Worm (Caenorhabditis elegans): ENCODE results near the gene T08B6.9.

The T08B6.9 gene

DNA sequence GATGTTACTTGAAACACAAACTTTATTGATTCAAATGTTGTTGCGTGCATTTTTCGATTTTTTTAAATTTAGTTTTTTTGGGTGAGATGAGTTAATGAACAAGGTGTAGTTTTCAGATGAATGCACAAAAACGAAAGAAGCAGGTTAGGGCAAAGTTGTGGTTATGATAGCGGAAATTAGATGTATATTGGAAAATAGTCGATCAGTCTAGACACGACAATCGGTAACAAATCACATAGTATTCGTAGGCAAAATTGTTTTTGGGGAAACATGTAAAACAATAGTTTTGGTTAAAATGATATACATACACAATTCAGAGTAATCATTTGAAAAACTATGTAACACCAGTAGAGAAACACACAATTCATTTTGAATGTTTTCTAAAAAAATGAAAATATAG is 23.0 kb upstream of the T08B6.9 start, which contains the start of gene str-172:
Gene str-172, minus strand, starts transcription at position 101 of the 400 bp plus-strand sequence.
- no peak for TF ChIP-seq pes-1 (GFP tag; IDR thresholded peaks at IDR 0.05)

DNA sequence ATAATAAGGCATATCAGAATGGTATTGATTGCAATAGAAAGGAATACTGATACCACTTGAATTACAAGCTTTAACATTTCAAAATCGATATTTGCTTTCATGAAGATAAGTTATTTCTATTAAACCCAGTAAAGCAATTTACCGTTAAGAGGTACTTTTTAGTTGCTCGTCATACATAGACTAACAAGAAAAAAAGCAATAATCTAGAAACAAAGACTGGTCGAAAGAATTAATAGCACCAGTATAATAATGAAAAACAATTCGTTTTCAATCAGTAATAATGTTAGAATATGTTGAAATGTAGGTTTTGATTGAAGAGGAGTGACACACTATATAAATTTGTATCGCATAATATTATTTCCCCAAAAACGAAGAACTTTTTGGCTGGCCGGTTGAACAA is 20.1 kb upstream of the T08B6.9 start, which contains the start of gene str-175:
Gene str-175, minus strand, starts transcription at position 101 of the 400 bp plus-strand sequence.
- TF ChIP-seq hmg-4 (GFP tag; optimal IDR thresholded peaks at IDR 0.05) (no peak), F13C5.2 (tag; optimal IDR thresholded peaks at IDR 0.05) (no peak), hnd-1 (tag; optimal IDR thresholded peaks at IDR 0.05) (no peak)

DNA sequence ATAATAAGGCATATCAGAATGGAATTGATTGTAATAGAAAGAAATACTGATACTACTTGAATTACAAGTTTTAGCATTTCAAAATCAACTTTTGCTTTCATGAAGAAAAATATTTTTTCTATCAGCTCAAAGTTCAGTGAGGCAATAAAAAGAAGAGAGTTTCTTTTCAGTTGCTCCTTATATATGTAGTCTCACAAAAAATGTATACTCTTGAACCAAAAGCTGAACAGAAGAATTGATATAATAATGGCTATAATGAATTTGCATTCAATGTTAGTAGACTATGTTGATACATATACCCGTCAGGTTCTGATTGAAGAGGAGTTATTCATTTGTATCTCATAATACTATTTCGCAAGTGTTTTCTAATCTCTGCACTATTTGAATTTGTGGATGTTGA is 16.0 kb upstream of the T08B6.9 start, which contains the start of gene str-174:
Gene str-174, minus strand, starts transcription at position 101 of the 400 bp plus-strand sequence.
- no peak for TF ChIP-seq ceh-13 (GFP tag; optimal IDR thresholded peaks at IDR 0.05)
- TF ChIP-seq tra-4 (tag; optimal IDR thresholded peaks at IDR 0.05): no peak
- TF ChIP-seq hnd-1 (tag; optimal IDR thresholded peaks at IDR 0.05): no peak
- TF ChIP-seq hmbx-1 (tag; optimal IDR thresholded peaks at IDR 0.05): no peak
- TF ChIP-seq B0310.2 (tag; optimal IDR thresholded peaks at IDR 0.05): no peak
- no peak for TF ChIP-seq tbx-37 (GFP tag; conservative IDR thresholded peaks at IDR 0.05)
- TF ChIP-seq pes-1 (GFP tag; IDR thresholded peaks at IDR 0.05): no peak
- TF ChIP-seq scrt-1 (GFP tag; IDR thresholded peaks at IDR 0.05): no peak
- no peak for TF ChIP-seq aly-1 (tag; optimal IDR thresholded peaks at IDR 0.05)
- TF ChIP-seq sea-1 (GFP tag; conservative IDR thresholded peaks at IDR 0.05): no peak
- TF ChIP-seq tbx-11 (GFP tag; IDR thresholded peaks at IDR 0.05): no peak
- no peak for TF ChIP-seq flt-1 (GFP tag; IDR thresholded peaks at IDR 0.05)
- no peak for TF ChIP-seq ets-7 (tag; optimal IDR thresholded peaks at IDR 0.05)
- no peak for TF ChIP-seq ceh-36 (tag; optimal IDR thresholded peaks at IDR 0.05)
- no peak for TF ChIP-seq ama-1 (optimal IDR thresholded peaks at IDR 0.05)
- no peak for TF ChIP-seq F13C5.2 (tag; optimal IDR thresholded peaks at IDR 0.05)
- no peak for TF ChIP-seq hmg-4 (GFP tag; optimal IDR thresholded peaks at IDR 0.05)

DNA sequence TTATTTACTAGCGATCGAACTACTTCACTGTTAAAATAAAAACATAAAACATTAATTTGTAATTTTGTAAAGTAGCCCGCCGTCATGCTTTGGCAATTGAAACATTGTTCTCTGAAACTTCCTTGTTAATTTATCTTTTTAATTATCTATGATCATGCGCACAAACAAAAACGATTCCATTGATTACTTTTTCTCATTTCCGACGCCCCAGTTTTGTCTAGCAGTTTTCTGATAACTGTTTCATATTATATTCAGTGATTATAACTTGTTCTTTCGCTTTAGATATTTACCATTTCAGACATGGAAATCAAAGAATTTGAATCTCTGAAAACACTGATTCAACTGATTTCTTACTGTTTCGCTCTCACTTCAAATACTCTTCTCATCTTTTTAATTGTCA is 13.5 kb upstream of the T08B6.9 start, which contains the start of gene str-170:
Gene str-170, plus strand, starts transcription at position 301 of the 400 bp plus-strand sequence.
- TF ChIP-seq hmbx-1 (tag; optimal IDR thresholded peaks at IDR 0.05) (no peak), aly-1 (tag; optimal IDR thresholded peaks at IDR 0.05) (no peak), hnd-1 (tag; optimal IDR thresholded peaks at IDR 0.05) (no peak), sea-1 (GFP tag; conservative IDR thresholded peaks at IDR 0.05) (no peak), ama-1 (optimal IDR thresholded peaks at IDR 0.05) (no peak), tra-4 (tag; optimal IDR thresholded peaks at IDR 0.05) (no peak)

DNA sequence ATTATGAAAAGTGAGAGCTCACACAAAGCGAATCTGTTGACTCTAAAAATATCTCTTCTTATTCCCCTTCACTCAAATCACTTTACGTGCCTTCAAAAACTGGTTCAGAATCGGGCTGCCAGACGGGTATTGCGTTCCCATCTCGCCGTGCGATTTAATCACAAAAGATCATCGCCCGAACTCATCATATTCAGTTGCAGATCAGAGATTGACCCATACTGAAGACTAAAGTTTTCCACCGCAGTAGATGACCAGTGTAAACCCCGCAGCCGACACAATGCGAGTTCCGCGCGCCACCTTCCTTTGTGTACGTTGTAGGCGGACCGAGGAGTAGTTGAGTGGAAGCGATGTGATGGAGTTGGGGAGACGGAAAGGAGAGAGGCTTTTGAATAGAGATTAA is 10.0 kb upstream of the T08B6.9 start:
- TF ChIP-seq ets-7 (tag; optimal IDR thresholded peaks at IDR 0.05) (no peak), ama-1 (optimal IDR thresholded peaks at IDR 0.05) (peak; percentile 50), F13C5.2 (tag; optimal IDR thresholded peaks at IDR 0.05) (peak; percentile 8)

DNA sequence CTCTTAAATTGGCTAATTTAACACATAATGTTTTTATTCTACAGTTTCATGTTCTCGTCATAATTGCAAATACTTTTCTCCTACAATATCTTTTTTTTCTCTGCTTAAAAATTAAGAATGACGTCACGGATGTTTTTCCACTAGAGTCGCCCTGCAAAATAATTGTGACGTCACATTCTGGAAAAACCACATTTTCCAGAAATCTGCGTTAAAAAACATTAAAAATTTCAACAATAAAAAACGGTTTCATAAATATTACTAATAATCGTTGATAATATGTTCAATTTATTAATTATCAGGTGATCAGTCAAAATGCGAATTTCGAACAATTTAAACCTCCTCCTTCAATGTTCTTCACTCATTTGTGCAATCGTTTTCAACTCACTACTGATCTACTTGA is 6.7 kb upstream of the T08B6.9 start, which contains the start of gene str-166:
Gene str-166, plus strand, starts transcription at position 301 of the 400 bp plus-strand sequence.
- TF ChIP-seq ceh-36 (tag; optimal IDR thresholded peaks at IDR 0.05) (no peak), scrt-1 (GFP tag; IDR thresholded peaks at IDR 0.05) (no peak), B0310.2 (tag; optimal IDR thresholded peaks at IDR 0.05) (no peak), aly-1 (tag; optimal IDR thresholded peaks at IDR 0.05) (no peak), hmg-4 (GFP tag; optimal IDR thresholded peaks at IDR 0.05) (no peak), tbx-37 (GFP tag; conservative IDR thresholded peaks at IDR 0.05) (no peak), tbx-11 (GFP tag; IDR thresholded peaks at IDR 0.05) (no peak), tra-4 (tag; optimal IDR thresholded peaks at IDR 0.05) (no peak), ceh-13 (GFP tag; optimal IDR thresholded peaks at IDR 0.05) (no peak), pes-1 (GFP tag; IDR thresholded peaks at IDR 0.05) (no peak), sea-1 (GFP tag; conservative IDR thresholded peaks at IDR 0.05) (no peak), flt-1 (GFP tag; IDR thresholded peaks at IDR 0.05) (no peak), F13C5.2 (tag; optimal IDR thresholded peaks at IDR 0.05) (no peak), ets-7 (tag; optimal IDR thresholded peaks at IDR 0.05) (no peak), hnd-1 (tag; optimal IDR thresholded peaks at IDR 0.05) (no peak), ama-1 (optimal IDR thresholded peaks at IDR 0.05) (no peak)

DNA sequence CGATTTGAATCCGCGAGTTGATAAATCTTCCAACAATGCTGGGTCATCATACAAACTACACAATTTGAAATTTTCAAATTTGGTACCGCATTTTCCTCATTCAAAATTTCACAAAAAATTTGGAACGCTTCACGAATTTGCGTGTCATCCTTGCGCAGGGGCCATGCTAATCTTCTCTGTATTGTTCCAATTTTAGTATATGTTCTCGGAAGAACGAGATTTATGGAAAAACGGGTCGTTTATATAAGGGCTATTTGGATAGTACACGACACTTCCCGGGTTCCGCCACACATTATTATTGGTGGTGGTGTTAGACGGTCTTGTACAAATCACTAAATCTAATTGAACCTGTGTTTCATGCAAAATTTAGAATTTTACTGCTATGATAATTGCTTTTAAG is 5.2 kb upstream of the T08B6.9 start:
- TF ChIP-seq tbx-11 (GFP tag; IDR thresholded peaks at IDR 0.05): no peak
- 0 out of 2 replicates have a peak, but pooled peaks have one; percentile 59 for TF ChIP-seq pes-1 (GFP tag; IDR thresholded peaks at IDR 0.05)
- 0 out of 2 replicates have a peak, but pooled peaks have one; percentile 49 for TF ChIP-seq sea-1 (GFP tag; conservative IDR thresholded peaks at IDR 0.05)
- peak; percentile 1 for TF ChIP-seq ceh-36 (tag; optimal IDR thresholded peaks at IDR 0.05)

DNA sequence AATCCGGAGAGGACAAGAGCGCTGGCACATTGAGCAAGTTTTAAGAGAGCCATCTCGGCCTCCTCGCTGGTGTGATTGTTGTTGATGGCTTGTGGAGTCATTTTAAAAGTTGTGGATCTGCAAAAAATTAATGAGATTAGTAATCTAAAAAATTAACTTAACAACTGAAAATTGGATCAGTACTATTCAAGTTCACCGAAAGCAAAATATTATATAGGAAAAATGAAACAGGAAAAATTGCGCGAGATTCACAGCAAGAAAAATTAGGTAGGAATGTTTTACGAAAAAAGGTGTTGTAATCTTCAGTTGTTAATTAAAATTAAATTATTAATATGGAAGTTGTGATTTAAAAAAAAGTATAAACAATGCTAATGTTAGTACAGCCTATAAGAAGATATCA is 3.4 kb upstream of the T08B6.9 start, which contains the start of gene T08B6.1:
Gene T08B6.1, minus strand, starts transcription at position 101 of the 400 bp plus-strand sequence.
- TF ChIP-seq aly-1 (tag; optimal IDR thresholded peaks at IDR 0.05): no peak
- TF ChIP-seq tra-4 (tag; optimal IDR thresholded peaks at IDR 0.05): no peak
- TF ChIP-seq tbx-11 (GFP tag; IDR thresholded peaks at IDR 0.05): no peak
- TF ChIP-seq pes-1 (GFP tag; IDR thresholded peaks at IDR 0.05): no peak
- no peak for TF ChIP-seq ceh-13 (GFP tag; optimal IDR thresholded peaks at IDR 0.05)
- TF ChIP-seq scrt-1 (GFP tag; IDR thresholded peaks at IDR 0.05): no peak
- TF ChIP-seq hmbx-1 (tag; optimal IDR thresholded peaks at IDR 0.05): no peak
- TF ChIP-seq ets-7 (tag; optimal IDR thresholded peaks at IDR 0.05): no peak
- TF ChIP-seq ama-1 (optimal IDR thresholded peaks at IDR 0.05): no peak
- TF ChIP-seq tbx-37 (GFP tag; conservative IDR thresholded peaks at IDR 0.05): no peak
- no peak for TF ChIP-seq hnd-1 (tag; optimal IDR thresholded peaks at IDR 0.05)
- TF ChIP-seq B0310.2 (tag; optimal IDR thresholded peaks at IDR 0.05): no peak
- TF ChIP-seq sea-1 (GFP tag; conservative IDR thresholded peaks at IDR 0.05): no peak
- no peak for TF ChIP-seq hmg-4 (GFP tag; optimal IDR thresholded peaks at IDR 0.05)
- no peak for TF ChIP-seq flt-1 (GFP tag; IDR thresholded peaks at IDR 0.05)
- TF ChIP-seq ceh-36 (tag; optimal IDR thresholded peaks at IDR 0.05): no peak
